Worm (Caenorhabditis elegans): ENCODE measurements around the gene idpb-1.

DNA sequence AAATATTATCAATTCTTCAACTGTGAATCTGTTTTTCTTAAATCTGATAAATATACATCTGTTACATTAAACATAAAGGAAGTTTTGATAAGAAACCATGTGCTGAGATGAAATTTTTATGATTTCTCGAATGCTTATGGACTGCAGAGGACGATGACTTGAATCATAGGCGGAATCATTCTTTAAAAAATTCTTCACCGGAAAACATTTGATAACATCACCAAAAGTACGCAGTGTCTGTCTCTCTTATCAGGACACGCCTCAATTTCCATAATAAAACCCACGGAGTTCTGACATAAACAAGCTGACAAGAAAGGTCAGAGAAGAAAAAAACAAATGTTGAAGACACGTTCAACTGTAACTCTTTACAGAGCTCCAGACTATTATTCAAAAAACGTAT is 7.9 kb downstream of the idpb-1 start, which contains the start of gene F09C12.2:
- TF ChIP-seq ama-1 (optimal IDR thresholded peaks at IDR 0.05) = no peak
- TF ChIP-seq aly-1 (tag; optimal IDR thresholded peaks at IDR 0.05) = no peak
- no peak for TF ChIP-seq tbx-37 (GFP tag; conservative IDR thresholded peaks at IDR 0.05)
- TF ChIP-seq B0310.2 (tag; optimal IDR thresholded peaks at IDR 0.05) = no peak
- no peak for TF ChIP-seq pes-1 (GFP tag; IDR thresholded peaks at IDR 0.05)
- no peak for TF ChIP-seq sea-1 (GFP tag; conservative IDR thresholded peaks at IDR 0.05)
- no peak for TF ChIP-seq tbx-11 (GFP tag; IDR thresholded peaks at IDR 0.05)
- no peak for TF ChIP-seq scrt-1 (GFP tag; IDR thresholded peaks at IDR 0.05)
- TF ChIP-seq ets-7 (tag; optimal IDR thresholded peaks at IDR 0.05) = no peak
